Worm (Caenorhabditis elegans) whole organism, young adult: ENCODE results near the gene sago-1.

Source experiments
- B0019.2 ChIP-seq: fragments of 200-800 bp; sonication (Bioruptor generic); conservative IDR thresholded peaks from 2 replicates; pipeline ENCODE4 v1.3.6; 2022; ENCODE audit warnings: missing genetic modification reagents, missing genetic modification characterization, missing compliant biosample characterization
- B0261.1 ChIP-seq: sonication (generic microtip); optimal IDR thresholded peaks from 2 replicates; lab custom pipeline; 2016; ENCODE audit warnings: mild to moderate bottlenecking, missing genetic modification characterization, moderate library complexity, missing compliant biosample characterization
- C17E4.6 ChIP-seq: fragments of 200-800 bp; sonication (Bioruptor generic); IDR thresholded peaks from 2 replicates; pipeline ENCODE4 v1.3.6; 2022; ENCODE audit warnings: missing genetic modification reagents, missing genetic modification characterization, missing compliant biosample characterization
- F10E7.11 ChIP-seq: sonication (generic microtip); optimal IDR thresholded peaks from 2 replicates; lab custom pipeline; 2017; ENCODE audit warnings: mild to moderate bottlenecking, missing genetic modification characterization, moderate library complexity, missing compliant biosample characterization
- F33H1.4 ChIP-seq: fragments of 200-800 bp; sonication (Bioruptor generic); IDR thresholded peaks from 2 replicates; pipeline ENCODE4 v1.3.6; 2022; ENCODE audit warnings: missing genetic modification reagents, missing genetic modification characterization, missing compliant biosample characterization
- F39B2.1 ChIP-seq: fragments of 200-800 bp; sonication (Bioruptor generic); IDR thresholded peaks from 2 replicates; pipeline ENCODE4 v1.3.6; 2022; ENCODE audit warnings: missing genetic modification reagents, missing genetic modification characterization, missing compliant biosample characterization
- F52B5.7 ChIP-seq: sonication (generic microtip); optimal IDR thresholded peaks from 2 replicates; lab custom pipeline; 2016; ENCODE audit warnings: mild to moderate bottlenecking, missing genetic modification characterization, missing compliant biosample characterization
- K11D2.4 ChIP-seq: fragments of 200-800 bp; sonication (Bioruptor generic); IDR thresholded peaks from 2 replicates; pipeline ENCODE4 v1.3.6; 2022; ENCODE audit warnings: missing genetic modification reagents, missing genetic modification characterization, missing compliant biosample characterization
- T07F8.4 ChIP-seq: sonication (generic microtip); optimal IDR thresholded peaks from 2 replicates; lab custom pipeline; 2016; ENCODE audit warnings: mild to moderate bottlenecking, missing genetic modification characterization, moderate library complexity, missing compliant biosample characterization
- T26A5.8 ChIP-seq: sonication (generic microtip); optimal IDR thresholded peaks from 2 replicates; lab custom pipeline; 2016; ENCODE audit warnings: missing genetic modification characterization, missing compliant biosample characterization
- Y56A3A.18 ChIP-seq: fragments of 200-800 bp; sonication (Bioruptor generic); IDR thresholded peaks from 2 replicates; pipeline ENCODE4 v1.3.6; 2022; ENCODE audit warnings: missing genetic modification reagents, missing genetic modification characterization, missing compliant biosample characterization
- ama-1 ChIP-seq, 3 experiments: fragments of 150-350 bp in 1 of 3; sonication (generic microtip) in 2 of 3; optimal IDR thresholded peaks; 2 replicates each; lab custom pipeline; 2014 to 2018; ENCODE audit warnings: missing biosample characterization in 2 of 3, missing genetic modification characterization in 2 of 3, missing genetic modification reagents in 2 of 3
- aptf-2 ChIP-seq: fragments of 200-800 bp; sonication (Bioruptor generic); conservative IDR thresholded peaks from 2 replicates; pipeline ENCODE4 v1.3.6; 2022; ENCODE audit warnings: missing genetic modification reagents, missing genetic modification characterization, missing compliant biosample characterization
- athp-1 ChIP-seq: sonication (generic microtip); optimal IDR thresholded peaks from 2 replicates; lab custom pipeline; 2017; ENCODE audit warnings: mild to moderate bottlenecking, missing genetic modification characterization, missing compliant biosample characterization
- bed-1 ChIP-seq: fragments of 200-800 bp; sonication (Bioruptor generic); IDR thresholded peaks from 2 replicates; pipeline ENCODE4 v1.3.6; 2022; ENCODE audit warnings: missing genetic modification reagents, missing genetic modification characterization, missing compliant biosample characterization
- bed-2 ChIP-seq: fragments of 200-800 bp; sonication (Bioruptor generic); IDR thresholded peaks from 2 replicates; pipeline ENCODE4 v1.3.6; 2022; ENCODE audit warnings: missing genetic modification reagents, missing genetic modification characterization, missing compliant biosample characterization
- cebp-2 ChIP-seq: fragments of 200-800 bp; sonication (Bioruptor generic); IDR thresholded peaks from 2 replicates; pipeline ENCODE4 v1.3.6; 2022; ENCODE audit warnings: missing genetic modification characterization, missing compliant biosample characterization
- ceh-40 ChIP-seq: fragments of 200-800 bp; sonication (Bioruptor generic); IDR thresholded peaks from 2 replicates; pipeline ENCODE4 v1.3.6; 2022; ENCODE audit warnings: missing genetic modification characterization, missing compliant biosample characterization
- dox-1 ChIP-seq: fragments of 200-800 bp; sonication (Bioruptor generic); IDR thresholded peaks from 2 replicates; pipeline ENCODE4 v1.3.6; 2022; ENCODE audit warnings: missing genetic modification reagents, missing genetic modification characterization, missing compliant biosample characterization
- fkh-3 ChIP-seq: sonication (generic microtip); optimal IDR thresholded peaks from 2 replicates; lab custom pipeline; 2016; ENCODE audit warnings: mild to moderate bottlenecking, missing genetic modification characterization, missing compliant biosample characterization
- gei-17 ChIP-seq: fragments of 200-800 bp; sonication (Bioruptor generic); optimal IDR thresholded peaks from 2 replicates; lab custom pipeline; 2018; ENCODE audit warnings: mild to moderate bottlenecking, missing genetic modification characterization, missing compliant biosample characterization
- hmg-20 ChIP-seq: fragments of 200-800 bp; sonication (Bioruptor generic); IDR thresholded peaks from 2 replicates; pipeline ENCODE4 v1.3.6; 2022; ENCODE audit warnings: missing genetic modification reagents, missing genetic modification characterization, missing compliant biosample characterization
- hrde-1 ChIP-seq: sonication (generic microtip); optimal IDR thresholded peaks from 2 replicates; lab custom pipeline; 2016; ENCODE audit warnings: missing genetic modification characterization, mild to moderate bottlenecking, missing compliant biosample characterization, moderate library complexity, missing genotype, missing genetic modification reagents, borderline replicate concordance
- lag-1 ChIP-seq: fragments of 200-800 bp; sonication (Bioruptor generic); IDR thresholded peaks from 2 replicates; pipeline ENCODE4 v1.3.6; 2022; ENCODE audit warnings: missing genetic modification reagents, missing genetic modification characterization, missing compliant biosample characterization
- lin-54 ChIP-seq: fragments of 200-800 bp; sonication (Bioruptor generic); optimal IDR thresholded peaks from 2 replicates; lab custom pipeline; 2018; ENCODE audit warnings: mild to moderate bottlenecking, missing genetic modification characterization, missing compliant biosample characterization
- lsl-1 ChIP-seq: fragments of 200-800 bp; sonication (Bioruptor generic); optimal IDR thresholded peaks from 2 replicates; lab custom pipeline; 2018; ENCODE audit warnings: mild to moderate bottlenecking, missing genetic modification characterization, moderate library complexity, missing compliant biosample characterization
- madf-6 ChIP-seq: fragments of 200-800 bp; sonication (Bioruptor generic); IDR thresholded peaks from 2 replicates; pipeline ENCODE4 v1.3.6; 2022; ENCODE audit warnings: missing genetic modification reagents, missing genetic modification characterization, missing compliant biosample characterization
- mel-28 ChIP-seq: sonication (generic microtip); optimal IDR thresholded peaks from 2 replicates; lab custom pipeline; 2016; ENCODE audit warnings: borderline replicate concordance, mild to moderate bottlenecking, missing genetic modification characterization, missing compliant biosample characterization
- nfyb-1 ChIP-seq: fragments of 200-800 bp; sonication (Bioruptor generic); IDR thresholded peaks from 2 replicates; pipeline ENCODE4 v1.3.6; 2022; ENCODE audit warnings: missing genetic modification reagents, missing genetic modification characterization, missing compliant biosample characterization
- nhr-27 ChIP-seq: fragments of 200-800 bp; sonication (Bioruptor generic); optimal IDR thresholded peaks from 2 replicates; lab custom pipeline; 2018; ENCODE audit warnings: mild to moderate bottlenecking, missing genetic modification characterization, moderate library complexity, missing compliant biosample characterization
- pbrm-1 ChIP-seq: fragments of 200-800 bp; sonication (Bioruptor generic); IDR thresholded peaks from 2 replicates; pipeline ENCODE4 v1.3.6; 2022; ENCODE audit warnings: missing genetic modification reagents, missing genetic modification characterization, missing compliant biosample characterization
- pha-4 ChIP-seq: fragments of 150-350 bp; sonication (generic microtip); optimal IDR thresholded peaks from 2 replicates; lab custom pipeline; 2014; ENCODE audit warnings: missing biosample characterization, missing genetic modification reagents, missing genetic modification characterization
- snpc-1.1 ChIP-seq: sonication (generic microtip); optimal IDR thresholded peaks from 2 replicates; lab custom pipeline; 2017; ENCODE audit warnings: missing genetic modification characterization, mild to moderate bottlenecking, missing compliant biosample characterization, antibody characterized with exemption, moderate library complexity, missing genotype, missing genetic modification reagents; ENCODE audit not compliant: insufficient read depth
- snpc-1.3 ChIP-seq: sonication (generic microtip); optimal IDR thresholded peaks from 2 replicates; lab custom pipeline; 2017; ENCODE audit warnings: missing genetic modification characterization, mild to moderate bottlenecking, missing compliant biosample characterization, antibody characterized with exemption, moderate library complexity, missing genotype, missing genetic modification reagents; ENCODE audit not compliant: insufficient read depth
- snpc-3.4 ChIP-seq: sonication (generic microtip); optimal IDR thresholded peaks from 2 replicates; lab custom pipeline; 2017; ENCODE audit warnings: missing genetic modification characterization, mild to moderate bottlenecking, missing compliant biosample characterization, antibody characterized with exemption, moderate library complexity, missing genotype, missing genetic modification reagents
- sptf-2 ChIP-seq: fragments of 200-800 bp; sonication (Bioruptor generic); optimal IDR thresholded peaks from 2 replicates; lab custom pipeline; 2018; ENCODE audit warnings: mild to moderate bottlenecking, missing genetic modification characterization, missing compliant biosample characterization
- tbx-9 ChIP-seq: sonication (generic microtip); optimal IDR thresholded peaks from 2 replicates; lab custom pipeline; 2016; ENCODE audit warnings: borderline replicate concordance, missing genetic modification characterization, inconsistent platforms, missing compliant biosample characterization
- unc-62 ChIP-seq: fragments of 150-350 bp; optimal IDR thresholded peaks from 2 replicates; lab custom pipeline; 2014; ENCODE audit warnings: missing biosample characterization, missing genetic modification reagents, missing genetic modification characterization
- ztf-18 ChIP-seq: sonication (generic microtip); optimal IDR thresholded peaks from 2 replicates; lab custom pipeline; 2016; ENCODE audit warnings: missing genotype, mild to moderate bottlenecking, missing genetic modification characterization, missing compliant biosample characterization
- ztf-3 ChIP-seq: fragments of 200-800 bp; sonication (Bioruptor generic); optimal IDR thresholded peaks from 2 replicates; lab custom pipeline; 2018; ENCODE audit warnings: mild to moderate bottlenecking, missing genetic modification characterization, missing compliant biosample characterization
- ztf-6 ChIP-seq: fragments of 200-800 bp; sonication (Bioruptor generic); IDR thresholded peaks from 2 replicates; pipeline ENCODE4 v1.3.6; 2022; ENCODE audit warnings: missing genetic modification reagents, missing genetic modification characterization, missing compliant biosample characterization

sago-1 gene

ce11 chrV:6303471-6303870 is at the start of gene sago-1:
Gene sago-1 (plus strand): TSS chrV:6303771.
- TF ChIP-seq snpc-1.3 (tag; lab: Kevin White, UChicago) (no peak), lsl-1 (GFP tag; lab: Kevin White, UChicago) (no peak), T26A5.8 (tag; lab: Kevin White, UChicago) (no peak), F52B5.7 (tag; lab: Kevin White, UChicago) (no peak)

ce11 chrV:6253936-6254335 is 49.6 kb upstream of the sago-1 start:
- TF ChIP-seq F10E7.11 (tag; lab: Kevin White, UChicago) (no peak), pha-4 (tag; lab: Kevin White, UChicago) (no peak), ztf-6 (GFP tag; lab: Robert Waterston, UW) (no peak), B0019.2 (no peak)

ce11 chrV:6259139-6259538 is 44.4 kb upstream of the sago-1 start, which contains the start of gene K08B12.1:
Gene K08B12.1 (plus strand): TSS chrV:6259367.
- no peak for TF ChIP-seq lin-54 (GFP tag; lab: Kevin White, UChicago)
- TF ChIP-seq cebp-2 (GFP tag; lab: Robert Waterston, UW), result 0 out of 2 replicates have a peak, but pooled peaks have one; percentile 49
- TF ChIP-seq, all 124 proteins: peak for 1

- TF ChIP-seq dox-1 (GFP tag; lab: Robert Waterston, UW) (peak; percentile 94), snpc-1.3 (tag; lab: Kevin White, UChicago) (no peak), B0261.1 (tag; lab: Kevin White, UChicago) (no peak), mel-28 (no peak), ztf-6 (GFP tag; lab: Robert Waterston, UW) (no peak), C17E4.6 (GFP tag; lab: Robert Waterston, UW) (0 out of 2 replicates have a peak, but pooled peaks have one; percentile 18), snpc-3.4 (tag; lab: Kevin White, UChicago) (no peak), bed-2 (GFP tag; lab: Robert Waterston, UW) (no peak), F33H1.4 (GFP tag; lab: Robert Waterston, UW) (peak; percentile 58), madf-6 (peak; percentile 77), lag-1 (GFP tag; lab: Robert Waterston, UW) (no peak), bed-1 (GFP tag; lab: Robert Waterston, UW) (no peak), gei-17 (GFP tag; lab: Kevin White, UChicago) (peak; percentile 36), snpc-1.1 (no peak), pbrm-1 (GFP tag; lab: Robert Waterston, UW) (peak; percentile 81), ceh-40 (GFP tag; lab: Robert Waterston, UW) (no peak), athp-1 (tag; lab: Kevin White, UChicago) (peak; percentile 36), K11D2.4 (peak; percentile 87), fkh-3 (tag; lab: Kevin White, UChicago) (no peak), ztf-3 (GFP tag; lab: Kevin White, UChicago) (no peak), lsl-1 (GFP tag; lab: Kevin White, UChicago) (peak; percentile 22), F39B2.1 (GFP tag; lab: Robert Waterston, UW) (no peak), hmg-20 (peak; percentile 68; the same call in 1 of the 2 replicates), tbx-9 (no peak), nhr-27 (tag; lab: Kevin White, UChicago) (no peak), ama-1 (optimal IDR thresholded peaks at IDR 0.05; lab: Kevin White, UChicago) (no peak), ama-1 (GFP tag; optimal IDR thresholded peaks at IDR 0.05; lab: Kevin White, UChicago) (no peak), hrde-1 (tag; lab: Kevin White, UChicago) (no peak), sptf-2 (GFP tag; lab: Kevin White, UChicago) (no peak), aptf-2 (GFP tag; lab: Robert Waterston, UW) (no peak), nfyb-1 (peak; percentile 65), Y56A3A.18 (GFP tag; lab: Robert Waterston, UW) (peak; percentile 37; the same call in 1 of the 2 replicates), unc-62 (GFP tag; lab: Kevin White, UChicago) (no peak), ztf-18 (tag; lab: Kevin White, UChicago) (peak; percentile 97), T07F8.4 (tag; lab: Kevin White, UChicago) (no peak)
Observed at ce11 chrV:6267237-6267812, 36.2 kb upstream of the sago-1 start, which contains the start of gene mrck-1. Gene mrck-1 (minus strand): TSS chrV:6267287.
